Worm (Caenorhabditis elegans) whole organism, L3 larva: ENCODE results near the gene T25E12.16.

Experiments used
- ama-1 ChIP-seq: fragments of 150-350 bp; optimal IDR thresholded peaks from 2 replicates; lab custom pipeline; 2018
- elt-2 ChIP-seq: sonication (generic microtip); optimal IDR thresholded peaks from 2 replicates; lab custom pipeline; 2016; ENCODE audit warnings: missing genetic modification reagents, mild to moderate bottlenecking, missing genetic modification characterization, missing compliant biosample characterization
- fos-1 ChIP-seq: fragments of 150-350 bp; optimal IDR thresholded peaks from 2 replicates; lab custom pipeline; 2014; ENCODE audit warnings: missing biosample characterization, missing genetic modification characterization
- nhr-11 ChIP-seq: fragments of 150-350 bp; optimal IDR thresholded peaks from 2 replicates; lab custom pipeline; 2014; ENCODE audit warnings: missing biosample characterization, missing genetic modification characterization
- nhr-237 ChIP-seq: fragments of 150-350 bp; optimal IDR thresholded peaks from 2 replicates; lab custom pipeline; 2014; ENCODE audit warnings: missing biosample characterization, missing genetic modification characterization
- nhr-77 ChIP-seq: fragments of 150-350 bp; optimal IDR thresholded peaks from 2 replicates; lab custom pipeline; 2014; ENCODE audit warnings: missing biosample characterization, missing genetic modification characterization
- pha-4 ChIP-seq: fragments of 150-350 bp; optimal IDR thresholded peaks from 2 replicates; lab custom pipeline; 2014; ENCODE audit warnings: missing biosample characterization, missing genetic modification reagents, missing genetic modification characterization
- unc-62 ChIP-seq: fragments of 150-350 bp; sonication (generic microtip); optimal IDR thresholded peaks from 4 replicates; lab custom pipeline; 2014; ENCODE audit warnings: missing biosample characterization, missing genetic modification reagents, missing genetic modification characterization

ce11 chrV:16778540-16779280 lies 45.1 kb upstream of the T25E12.16 start:
- no peak for TF ChIP-seq unc-62 (GFP tag; lab: Kevin White, UChicago)
- no peak for TF ChIP-seq nhr-237 (tag; lab: Kevin White, UChicago)
- TF ChIP-seq elt-2 (tag; lab: Kevin White, UChicago): no peak
- no peak for TF ChIP-seq nhr-77
- no peak for TF ChIP-seq fos-1
- TF ChIP-seq nhr-11 (tag; lab: Kevin White, UChicago): no peak
- no peak for TF ChIP-seq ama-1 (lab: Kevin White, UChicago)
- no peak for TF ChIP-seq pha-4 (tag; lab: Kevin White, UChicago)
